Fruit fly (Drosophila melanogaster) whole organism, embryonic: ENCODE results near the gene Tbcd.

ENCODE experiments used
- CG10959 ChIP-seq: fragments of 200-800 bp; sonication (Bioruptor generic); IDR thresholded peaks from 2 replicates; pipeline ENCODE4 v1.3.6; 2022; ENCODE audit warnings: missing biosample characterization, missing genetic modification characterization
- CG11085 ChIP-seq: fragments of 200-800 bp; sonication (Bioruptor generic); IDR thresholded peaks from 2 replicates; pipeline ENCODE4 v1.3.6; 2022; ENCODE audit warnings: missing biosample characterization, missing genetic modification characterization
- CG11398 ChIP-seq: fragments of 200-800 bp; sonication (Bioruptor generic); optimal IDR thresholded peaks from 2 replicates; lab custom pipeline; 2016; ENCODE audit warnings: missing biosample characterization, missing genetic modification characterization
- CG11696 ChIP-seq: fragments of 200-800 bp; sonication (Bioruptor generic); IDR thresholded peaks from 2 replicates; pipeline ENCODE4 v1.3.6; 2022; ENCODE audit warnings: missing biosample characterization, missing genetic modification characterization
- CG1233 ChIP-seq: fragments of 200-800 bp; sonication (Bioruptor generic); optimal IDR thresholded peaks from 4 replicates; lab custom pipeline; 2018; ENCODE audit warnings: missing biosample characterization, mild to moderate bottlenecking, missing genetic modification characterization
- CG12659 ChIP-seq: fragments of 200-800 bp; sonication (Bioruptor generic); optimal IDR thresholded peaks from 3 replicates; lab custom pipeline; 2017; ENCODE audit warnings: mild to moderate bottlenecking, missing biosample characterization, missing genetic modification reagents, missing genetic modification characterization
- CG14014 ChIP-seq: fragments of 200-800 bp; sonication (Bioruptor generic); IDR thresholded peaks from 2 replicates; pipeline ENCODE4 v1.3.6; 2022; ENCODE audit warnings: missing biosample characterization, missing genetic modification characterization
- CG14050 ChIP-seq: fragments of 200-800 bp; sonication (Bioruptor generic); IDR thresholded peaks from 3 replicates; pipeline ENCODE4 v1.3.6; 2022; ENCODE audit warnings: missing biosample characterization, missing genetic modification characterization
- CG14710 ChIP-seq: fragments of 200-800 bp; sonication (Bioruptor generic); optimal IDR thresholded peaks from 3 replicates; lab custom pipeline; 2019; ENCODE audit warnings: missing biosample characterization, mild to moderate bottlenecking, missing genetic modification characterization, moderate library complexity
- CG15073 ChIP-seq: fragments of 200-800 bp; sonication (Bioruptor generic); optimal IDR thresholded peaks from 2 replicates; lab custom pipeline; 2016; ENCODE audit warnings: missing biosample characterization, missing genetic modification characterization
- CG16813 ChIP-seq: fragments of 200-800 bp; sonication (Bioruptor generic); IDR thresholded peaks from 3 replicates; pipeline ENCODE4 v1.3.6; 2022; ENCODE audit warnings: missing biosample characterization, missing genetic modification characterization; ENCODE audit not compliant: partially characterized antibody
- CG17802 ChIP-seq: fragments of 200-800 bp; sonication (Bioruptor generic); optimal IDR thresholded peaks from 2 replicates; lab custom pipeline; 2018; ENCODE audit warnings: missing biosample characterization, mild to moderate bottlenecking, missing genetic modification characterization, moderate library complexity
- CG18011 ChIP-seq: fragments of 200-800 bp; sonication (Bioruptor generic); optimal IDR thresholded peaks from 2 replicates; lab custom pipeline; 2017; ENCODE audit warnings: missing biosample characterization, missing genetic modification characterization, mild to moderate bottlenecking, moderate library complexity, missing genotype
- CG32767 ChIP-seq: fragments of 200-800 bp; sonication (Bioruptor generic); IDR thresholded peaks from 2 replicates; pipeline ENCODE4 v1.3.6; 2022; ENCODE audit warnings: missing biosample characterization, missing genetic modification characterization
- CG33557 ChIP-seq: fragments of 200-800 bp; sonication (Bioruptor generic); optimal IDR thresholded peaks from 2 replicates; lab custom pipeline; 2019; ENCODE audit warnings: missing biosample characterization, mild to moderate bottlenecking, missing genetic modification characterization, moderate library complexity
- CG3838 ChIP-seq: fragments of 200-800 bp; sonication (Bioruptor generic); optimal IDR thresholded peaks from 3 replicates; lab custom pipeline; 2016; ENCODE audit warnings: missing biosample characterization, missing genetic modification characterization
- CG4282 ChIP-seq: fragments of 200-800 bp; sonication (Bioruptor generic); optimal IDR thresholded peaks from 2 replicates; lab custom pipeline; 2016; ENCODE audit warnings: missing biosample characterization, missing genetic modification characterization
- CG6254 ChIP-seq: fragments of 200-800 bp; sonication (Bioruptor generic); optimal IDR thresholded peaks from 3 replicates; lab custom pipeline; 2017; ENCODE audit warnings: mild to moderate bottlenecking, missing biosample characterization, missing genetic modification reagents, missing genetic modification characterization
- CG6654 ChIP-seq: fragments of 200-800 bp; sonication (Bioruptor generic); optimal IDR thresholded peaks from 2 replicates; lab custom pipeline; 2017; ENCODE audit warnings: missing biosample characterization, mild to moderate bottlenecking, missing genetic modification characterization
- CG6689 ChIP-seq: fragments of 200-800 bp; sonication (Bioruptor generic); IDR thresholded peaks from 2 replicates; pipeline ENCODE4 v1.3.6; 2022; ENCODE audit warnings: missing biosample characterization, missing genetic modification characterization
- CG8089 ChIP-seq: fragments of 200-800 bp; sonication (Bioruptor generic); optimal IDR thresholded peaks from 3 replicates; lab custom pipeline; 2016; ENCODE audit warnings: missing biosample characterization, missing genetic modification characterization
- CG9727 ChIP-seq: fragments of 200-800 bp; sonication (Bioruptor generic); optimal IDR thresholded peaks from 3 replicates; lab custom pipeline; 2017; ENCODE audit warnings: missing biosample characterization, mild to moderate bottlenecking, missing genetic modification characterization
- CG9797 ChIP-seq: fragments of 200-800 bp; sonication (Bioruptor generic); optimal IDR thresholded peaks from 3 replicates; lab custom pipeline; 2018; ENCODE audit warnings: missing biosample characterization, mild to moderate bottlenecking, missing genetic modification characterization
- CTCF ChIP-seq: fragments of 200-800 bp; sonication (Bioruptor generic); optimal IDR thresholded peaks from 2 replicates; lab custom pipeline; 2017; ENCODE audit warnings: missing biosample characterization, mild to moderate bottlenecking, missing genetic modification characterization, moderate library complexity
- Deaf1 ChIP-seq: fragments of 200-800 bp; optimal IDR thresholded peaks from 3 replicates; lab custom pipeline; 2019; ENCODE audit warnings: missing biosample characterization, mild to moderate bottlenecking, missing genetic modification characterization, moderate library complexity
- Drgx ChIP-seq: fragments of 200-800 bp; sonication (Bioruptor generic); IDR thresholded peaks from 2 replicates; pipeline ENCODE4 v1.3.6; 2022; ENCODE audit warnings: missing biosample characterization, missing genetic modification characterization
- GATAe ChIP-seq: fragments of 200-800 bp; sonication (Bioruptor generic); conservative IDR thresholded peaks from 2 replicates; pipeline ENCODE4 v1.3.6; 2022; ENCODE audit warnings: missing biosample characterization, missing genetic modification characterization
- HmgD ChIP-seq: fragments of 200-800 bp; sonication (Bioruptor generic); optimal IDR thresholded peaks from 3 replicates; lab custom pipeline; 2016; ENCODE audit warnings: missing biosample characterization, missing genetic modification characterization
- HmgZ ChIP-seq: fragments of 200-800 bp; sonication (Bioruptor generic); optimal IDR thresholded peaks from 2 replicates; lab custom pipeline; 2018; ENCODE audit warnings: missing biosample characterization, mild to moderate bottlenecking, missing genetic modification characterization
- Kr ChIP-seq: fragments of 200-800 bp; sonication (Bioruptor generic); optimal IDR thresholded peaks from 2 replicates; lab custom pipeline; 2017; ENCODE audit warnings: missing biosample characterization, mild to moderate bottlenecking, missing genetic modification characterization
- MBD-R2 ChIP-seq: fragments of 200-800 bp; sonication (Bioruptor generic); IDR thresholded peaks from 2 replicates; pipeline ENCODE4 v1.3.6; 2022; ENCODE audit warnings: missing biosample characterization, missing genetic modification characterization
- Mes4 ChIP-seq: fragments of 200-800 bp; sonication (Bioruptor generic); optimal IDR thresholded peaks from 2 replicates; lab custom pipeline; 2016; ENCODE audit warnings: missing biosample characterization, missing genetic modification characterization
- NC2β ChIP-seq: fragments of 200-800 bp; sonication (Bioruptor generic); optimal IDR thresholded peaks from 2 replicates; lab custom pipeline; 2016; ENCODE audit warnings: missing biosample characterization, missing genetic modification characterization
- Neu2 ChIP-seq: fragments of 200-800 bp; sonication (Bioruptor generic); optimal IDR thresholded peaks from 3 replicates; lab custom pipeline; 2016; ENCODE audit warnings: missing biosample characterization, missing genetic modification characterization, borderline replicate concordance
- Nf-YB ChIP-seq: fragments of 200-800 bp; sonication (Bioruptor generic); optimal IDR thresholded peaks from 3 replicates; lab custom pipeline; 2019; ENCODE audit warnings: missing biosample characterization, mild to moderate bottlenecking, missing genetic modification characterization, moderate library complexity
- Rfx ChIP-seq: fragments of 200-800 bp; sonication (Bioruptor generic); IDR thresholded peaks from 2 replicates; pipeline ENCODE4 v1.3.6; 2022; ENCODE audit warnings: missing biosample characterization, missing genetic modification characterization
- Ssrp ChIP-seq: fragments of 200-800 bp; sonication (Bioruptor generic); optimal IDR thresholded peaks from 2 replicates; lab custom pipeline; 2018; ENCODE audit warnings: missing biosample characterization, mild to moderate bottlenecking, missing genetic modification characterization, moderate library complexity
- Taf1 ChIP-seq: fragments of 200-800 bp; sonication (Bioruptor generic); IDR thresholded peaks from 2 replicates; pipeline ENCODE4 v1.3.6; 2022; ENCODE audit warnings: missing biosample characterization, missing genetic modification characterization
- Tbp ChIP-seq: fragments of >200 bp; optimal IDR thresholded peaks from 2 replicates; lab custom pipeline; 2018; ENCODE audit warnings: missing biosample characterization, missing genetic modification characterization
- ase ChIP-seq: fragments of 200-800 bp; sonication (Bioruptor generic); IDR thresholded peaks from 3 replicates; pipeline ENCODE4 v1.3.6; 2022; ENCODE audit warnings: missing biosample characterization, missing genetic modification characterization
- crol ChIP-seq: fragments of 200-800 bp; sonication (Bioruptor generic); IDR thresholded peaks from 2 replicates; pipeline ENCODE4 v1.3.6; 2022; ENCODE audit warnings: missing biosample characterization, missing genetic modification characterization
- danr ChIP-seq: fragments of 200-800 bp; sonication (Bioruptor generic); IDR thresholded peaks from 2 replicates; pipeline ENCODE4 v1.3.6; 2022; ENCODE audit warnings: missing biosample characterization, missing genetic modification characterization
- dmrt99B ChIP-seq: fragments of 200-800 bp; sonication (Bioruptor generic); optimal IDR thresholded peaks from 2 replicates; lab custom pipeline; 2018; ENCODE audit warnings: missing biosample characterization, mild to moderate bottlenecking, missing genetic modification characterization, moderate library complexity
- grau ChIP-seq: fragments of 200-800 bp; optimal IDR thresholded peaks from 3 replicates; lab custom pipeline; 2019; ENCODE audit warnings: missing biosample characterization, mild to moderate bottlenecking, missing genetic modification characterization, moderate library complexity
- hth ChIP-seq: fragments of >200 bp; optimal IDR thresholded peaks from 2 replicates; lab custom pipeline; 2017; ENCODE audit warnings: inconsistent platforms
- jing ChIP-seq: fragments of 200-800 bp; sonication (Bioruptor generic); optimal IDR thresholded peaks from 2 replicates; lab custom pipeline; 2018; ENCODE audit warnings: missing biosample characterization, mild to moderate bottlenecking, missing genetic modification characterization
- lbe ChIP-seq: fragments of 200-800 bp; sonication (Bioruptor generic); optimal IDR thresholded peaks from 2 replicates; lab custom pipeline; 2016; ENCODE audit warnings: missing biosample characterization, mild to moderate bottlenecking, missing genetic modification characterization
- lilli ChIP-seq: fragments of 200-800 bp; sonication (Bioruptor generic); optimal IDR thresholded peaks from 3 replicates; lab custom pipeline; 2016; ENCODE audit warnings: missing biosample characterization, missing genetic modification characterization
- sug ChIP-seq: fragments of 200-800 bp; optimal IDR thresholded peaks from 2 replicates; lab custom pipeline; 2019; ENCODE audit warnings: missing biosample characterization, mild to moderate bottlenecking, missing genetic modification characterization, moderate library complexity
- vnd ChIP-seq: fragments of 200-800 bp; sonication (Bioruptor generic); IDR thresholded peaks from 3 replicates; pipeline ENCODE4 v1.3.6; 2022; ENCODE audit warnings: missing biosample characterization, missing genetic modification characterization; ENCODE audit not compliant: partially characterized antibody

The Tbcd gene

DNA sequence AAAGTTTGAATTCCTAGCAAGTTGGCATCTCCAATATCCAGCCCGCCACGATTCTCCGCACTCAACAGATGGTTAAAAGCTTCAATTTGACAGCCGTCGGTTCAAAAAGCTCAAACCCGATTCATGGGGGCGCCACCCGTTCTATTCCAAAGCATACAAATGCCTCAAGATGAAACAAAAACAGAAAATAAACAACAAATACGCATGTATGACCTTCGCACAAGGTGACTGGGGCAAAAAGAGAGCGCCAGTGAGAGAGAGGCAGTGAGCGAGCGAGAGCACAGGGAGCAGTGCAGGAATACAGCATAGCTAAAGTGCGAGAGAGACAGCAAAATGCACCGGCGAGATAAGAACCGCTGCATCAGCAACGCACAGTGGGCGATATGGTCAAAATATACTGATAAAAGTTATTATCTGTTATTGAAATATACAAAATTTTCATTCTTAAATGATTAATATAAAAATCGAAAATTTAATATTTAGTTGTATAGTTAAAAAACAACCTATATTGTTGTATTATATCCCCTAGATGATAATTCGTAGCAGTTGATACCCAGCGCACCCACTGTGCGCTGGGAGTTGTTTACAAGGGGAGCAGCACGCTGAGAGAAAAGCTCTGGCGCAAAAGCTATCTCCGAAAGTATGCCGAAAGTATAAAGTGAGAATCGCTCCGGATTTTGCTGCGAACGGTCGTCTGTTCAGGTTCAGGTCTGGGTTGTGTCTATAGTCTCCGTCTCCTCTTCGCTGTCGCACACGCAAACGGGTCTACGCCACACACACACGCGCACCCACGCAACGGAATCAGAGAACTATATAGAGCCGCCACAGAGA, 16.9 kb upstream of the Tbcd start, which contains the start of gene Glyp (continued):
- TF ChIP-seq vnd (GFP tag; lab: Robert Waterston, UW) (no peak), CG6689 (GFP tag; lab: Robert Waterston, UW) (peak; percentile 96), CG17802 (tag; lab: Kevin White, UChicago) (peak; percentile 78), CG14014 (GFP tag; lab: Robert Waterston, UW) (peak; percentile 96), Neu2 (GFP tag; lab: Kevin White, UChicago) (no peak), lbe (peak; percentile 94), CG6654 (GFP tag; lab: Kevin White, UChicago) (peak; percentile 89), Tbp (no peak), CG11085 (GFP tag; lab: Robert Waterston, UW) (peak; percentile 89), Kr (GFP tag; lab: Kevin White, UChicago) (peak; percentile 76), CG1233 (peak; percentile 96), Mes4 (GFP tag; lab: Kevin White, UChicago) (peak; percentile 56), Taf1 (GFP tag; lab: Robert Waterston, UW) (peak; percentile 93), Ssrp (tag; lab: Kevin White, UChicago) (peak; percentile 96), NC2β (GFP tag; lab: Kevin White, UChicago) (peak; percentile 42), Rfx (peak; percentile 97), CG18011 (GFP tag; lab: Kevin White, UChicago) (peak; percentile 91), HmgD (GFP tag; lab: Kevin White, UChicago) (no peak), CG11696 (GFP tag; lab: Robert Waterston, UW) (peak; percentile 74), dmrt99B (peak; percentile 98), grau (tag; lab: Kevin White, UChicago) (peak; percentile 97), CG8089 (GFP tag; lab: Kevin White, UChicago) (no peak), crol (GFP tag; lab: Robert Waterston, UW) (peak; percentile 53; the same call in 1 of the 2 replicates), Nf-YB (GFP tag; lab: Kevin White, UChicago) (peak; percentile 88), CG32767 (peak; percentile 96), Deaf1 (tag; lab: Kevin White, UChicago) (peak; percentile 87), HmgZ (peak; percentile 96), GATAe (GFP tag; lab: Robert Waterston, UW) (peak; percentile 93), CG12659 (GFP tag; lab: Kevin White, UChicago) (peak; percentile 99), CG10959 (GFP tag; lab: Robert Waterston, UW) (peak; percentile 59; the same call in 1 of the 2 replicates), danr (peak; percentile 92), CG14710 (peak; percentile 94), CG15073 (GFP tag; lab: Kevin White, UChicago) (no peak), CG33557 (GFP tag; lab: Kevin White, UChicago) (peak; percentile 89), CTCF (GFP tag; lab: Kevin White, UChicago) (peak; percentile 97), jing (peak; percentile 84), CG9727 (GFP tag; lab: Kevin White, UChicago) (peak; percentile 98), CG16813 (no peak), CG6254 (peak; percentile 96), sug (peak; percentile 97), ase (GFP tag; lab: Robert Waterston, UW) (peak; percentile 91), lilli (peak; percentile 95), MBD-R2 (peak; percentile 91), Drgx (GFP tag; lab: Robert Waterston, UW) (peak; percentile 97), CG14050 (peak; percentile 94), CG4282 (GFP tag; lab: Kevin White, UChicago) (peak; percentile 32), CG9797 (peak; percentile 62), CG3838 (GFP tag; lab: Kevin White, UChicago) (peak; percentile 66), CG11398 (GFP tag; lab: Kevin White, UChicago) (no peak), hth (lab: Kevin White, UChicago) (no peak)
